Worm (Caenorhabditis elegans) whole organism, early embryonic: ENCODE data around the gene Y69A2AR.47.

Experiments used
- B0310.2 ChIP-seq: sonication (generic microtip); optimal IDR thresholded peaks from 2 replicates; lab custom pipeline; 2016; ENCODE audit warnings: mild to moderate bottlenecking, missing genetic modification characterization, missing compliant biosample characterization
- pes-1 ChIP-seq: fragments of 200-800 bp; sonication (Bioruptor generic); IDR thresholded peaks from 2 replicates; pipeline ENCODE4 v1.3.6; 2022; ENCODE audit warnings: missing genetic modification reagents, missing genetic modification characterization, missing compliant biosample characterization
- scrt-1 ChIP-seq: fragments of 200-800 bp; sonication (Bioruptor generic); IDR thresholded peaks from 2 replicates; pipeline ENCODE4 v1.3.6; 2022; ENCODE audit warnings: missing genetic modification characterization, missing compliant biosample characterization

ce11 chrIV:2610974-2611373 is 13.5 kb downstream of the Y69A2AR.47 start:
- TF ChIP-seq scrt-1 (GFP tag; lab: Robert Waterston, UW) (no peak), pes-1 (GFP tag; lab: Robert Waterston, UW) (no peak), B0310.2 (tag; lab: Kevin White, UChicago) (no peak)
